Worm (Caenorhabditis elegans) whole organism, young adult: ENCODE data around the gene T09A5.5.

Source experiments
- F10E7.11 ChIP-seq: sonication (generic microtip); optimal IDR thresholded peaks from 2 replicates; lab custom pipeline; 2017; ENCODE audit warnings: mild to moderate bottlenecking, missing genetic modification characterization, moderate library complexity, missing compliant biosample characterization
- F52B5.7 ChIP-seq: sonication (generic microtip); optimal IDR thresholded peaks from 2 replicates; lab custom pipeline; 2016; ENCODE audit warnings: mild to moderate bottlenecking, missing genetic modification characterization, missing compliant biosample characterization
- attf-5 ChIP-seq: fragments of 200-800 bp; sonication (Bioruptor generic); optimal IDR thresholded peaks from 2 replicates; lab custom pipeline; 2018; ENCODE audit warnings: mild to moderate bottlenecking, missing genetic modification characterization, missing compliant biosample characterization
- ceh-79 ChIP-seq: sonication (generic microtip); optimal IDR thresholded peaks from 2 replicates; lab custom pipeline; 2017; ENCODE audit warnings: mild to moderate bottlenecking, missing genetic modification characterization, missing compliant biosample characterization
- ceh-91 ChIP-seq: fragments of 200-800 bp; sonication (Bioruptor generic); IDR thresholded peaks from 2 replicates; pipeline ENCODE4 v1.3.6; 2022; ENCODE audit warnings: missing genetic modification reagents, missing genetic modification characterization, missing compliant biosample characterization
- dox-1 ChIP-seq: fragments of 200-800 bp; sonication (Bioruptor generic); IDR thresholded peaks from 2 replicates; pipeline ENCODE4 v1.3.6; 2022; ENCODE audit warnings: missing genetic modification reagents, missing genetic modification characterization, missing compliant biosample characterization
- efl-1 ChIP-seq: fragments of 150-350 bp; optimal IDR thresholded peaks from 2 replicates; lab custom pipeline; 2014; ENCODE audit warnings: missing biosample characterization, missing genetic modification reagents, missing genetic modification characterization
- egl-18 ChIP-seq: fragments of 200-800 bp; sonication (Bioruptor generic); IDR thresholded peaks from 2 replicates; pipeline ENCODE4 v1.3.6; 2022; ENCODE audit warnings: missing genetic modification reagents, missing genetic modification characterization, missing compliant biosample characterization
- unc-62 ChIP-seq: fragments of 150-350 bp; optimal IDR thresholded peaks from 2 replicates; lab custom pipeline; 2014; ENCODE audit warnings: missing biosample characterization, missing genetic modification reagents, missing genetic modification characterization
- ztf-25 ChIP-seq: fragments of 200-800 bp; sonication (Bioruptor generic); IDR thresholded peaks from 2 replicates; pipeline ENCODE4 v1.3.6; 2022; ENCODE audit warnings: missing genetic modification reagents, missing genetic modification characterization, missing compliant biosample characterization

DNA sequence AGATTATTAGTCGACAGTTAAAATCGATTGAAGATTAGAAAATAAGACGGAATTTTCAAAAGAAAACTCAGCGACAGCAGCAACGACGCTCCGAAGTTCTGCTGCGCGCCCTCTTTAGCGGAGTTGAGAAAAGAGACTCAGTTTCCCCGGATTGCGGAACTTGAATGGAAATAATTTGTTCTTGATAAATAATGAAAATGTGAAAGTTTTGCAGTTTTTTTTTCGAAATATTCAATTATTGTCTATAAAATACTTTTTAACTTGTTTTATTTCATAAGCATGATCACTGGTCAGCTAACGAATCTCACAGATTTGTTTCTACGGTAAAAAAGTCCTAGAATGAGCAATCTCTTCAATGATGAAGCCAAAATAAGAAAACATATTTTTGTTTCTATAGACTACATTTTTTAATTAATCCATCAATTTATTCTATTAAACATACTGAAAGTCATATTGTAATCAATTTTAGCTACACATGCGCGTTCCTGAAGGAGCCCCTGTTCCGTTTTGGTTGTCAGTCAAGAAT lies 4.0 kb upstream of the T09A5.5 start, which contains the start of the genes cec-3 and T09A5.15:
- TF ChIP-seq dox-1, result no peak
- TF ChIP-seq efl-1 (GFP tag; lab: Kevin White, UChicago), result no peak
- TF ChIP-seq F10E7.11 (tag; lab: Kevin White, UChicago), result no peak
- no peak for TF ChIP-seq ceh-91 (GFP tag; lab: Robert Waterston, UW)
- no peak for TF ChIP-seq ceh-79
- no peak for TF ChIP-seq unc-62
- no peak for TF ChIP-seq ztf-25
- no peak for TF ChIP-seq egl-18 (GFP tag; lab: Robert Waterston, UW)
- TF ChIP-seq F52B5.7 (tag; lab: Kevin White, UChicago), result no peak
- TF ChIP-seq attf-5 (GFP tag; lab: Kevin White, UChicago), result peak; percentile 1
